Worm (Caenorhabditis elegans) whole organism, late embryonic: ENCODE results near the gene srz-72.

Experiments used
- ama-1 ChIP-seq: fragments of 150-350 bp; optimal IDR thresholded peaks from 2 replicates; lab custom pipeline; 2014
- dve-1 ChIP-seq: sonication (generic microtip); optimal IDR thresholded peaks from 2 replicates; lab custom pipeline; 2017; ENCODE audit warnings: antibody characterized with exemption, mild to moderate bottlenecking, missing genetic modification characterization, missing compliant biosample characterization
- fkh-10 ChIP-seq: fragments of 150-350 bp; optimal IDR thresholded peaks from 2 replicates; lab custom pipeline; 2014; ENCODE audit warnings: missing biosample characterization, missing genetic modification reagents, missing genetic modification characterization
- fkh-6 ChIP-seq: sonication (generic microtip); optimal IDR thresholded peaks from 2 replicates; lab custom pipeline; 2016; ENCODE audit warnings: missing genetic modification characterization, missing compliant biosample characterization
- pha-2 ChIP-seq: sonication (generic microtip); optimal IDR thresholded peaks from 2 replicates; lab custom pipeline; 2017; ENCODE audit warnings: mild to moderate bottlenecking, missing genetic modification characterization, missing compliant biosample characterization
- pha-4 ChIP-seq: fragments of 150-350 bp; optimal IDR thresholded peaks from 2 replicates; lab custom pipeline; 2018; ENCODE audit warnings: missing biosample characterization, missing genetic modification reagents, missing genetic modification characterization
- pqm-1 ChIP-seq: sonication (generic microtip); optimal IDR thresholded peaks from 2 replicates; lab custom pipeline; 2016; ENCODE audit warnings: missing genetic modification characterization, missing compliant biosample characterization
- pros-1 ChIP-seq: fragments of 150-350 bp; optimal IDR thresholded peaks from 2 replicates; lab custom pipeline; 2014; ENCODE audit warnings: missing biosample characterization, missing genetic modification reagents, missing genetic modification characterization
- unc-3 ChIP-seq, 2 experiments: fragments of 200-800 bp in 1 of 2; sonication (Bioruptor generic) in 1 of 2; sonication (generic microtip) in 1 of 2; conservative IDR thresholded peaks in 1 of 2; optimal IDR thresholded peaks in 1 of 2; 2 replicates each; pipeline versions ENCODE4 v1.3.6 to Lab custom; 2016 to 2022; ENCODE audit warnings: missing compliant biosample characterization in 2 of 2, missing genetic modification characterization in 2 of 2, missing genetic modification reagents in 1 of 2
- unc-86 ChIP-seq: sonication (generic microtip); optimal IDR thresholded peaks from 2 replicates; lab custom pipeline; 2016; ENCODE audit warnings: missing genetic modification characterization, missing compliant biosample characterization

ce11 chrIV:16293889-16294288, 5.1 kb upstream of the srz-72 start:
- TF ChIP-seq unc-3 (GFP tag; conservative IDR thresholded peaks at IDR 0.05; lab: Robert Waterston, UW) (no peak), unc-3 (tag; optimal IDR thresholded peaks at IDR 0.05; lab: Kevin White, UChicago) (no peak), pqm-1 (no peak), pha-2 (no peak), pros-1 (tag; lab: Kevin White, UChicago) (no peak), unc-86 (tag; lab: Kevin White, UChicago) (no peak), fkh-6 (tag; lab: Kevin White, UChicago) (no peak), pha-4 (tag; lab: Kevin White, UChicago) (no peak), ama-1 (no peak), fkh-10 (no peak), dve-1 (tag; lab: Kevin White, UChicago) (no peak)
